Worm (Caenorhabditis elegans) whole organism, L2 larva: ENCODE measurements around the gene slc-36.1.

Experiments used
- C34F6.9 ChIP-seq: fragments of 150-350 bp; optimal IDR thresholded peaks from 2 replicates; lab custom pipeline; 2014; ENCODE audit warnings: missing biosample characterization, missing genetic modification characterization
- F13H6.1 ChIP-seq: sonication (generic microtip); optimal IDR thresholded peaks from 2 replicates; lab custom pipeline; 2016; ENCODE audit warnings: missing genetic modification characterization, missing compliant biosample characterization
- R02D3.7 ChIP-seq: fragments of 150-350 bp; optimal IDR thresholded peaks from 2 replicates; lab custom pipeline; 2014; ENCODE audit warnings: missing biosample characterization, missing genetic modification characterization
- Y55F3AM.14 ChIP-seq: fragments of 200-800 bp; sonication (Bioruptor generic); optimal IDR thresholded peaks from 2 replicates; lab custom pipeline; 2018; ENCODE audit warnings: mild to moderate bottlenecking, missing genetic modification characterization, missing compliant biosample characterization
- ZK546.5 ChIP-seq: sonication (generic microtip); optimal IDR thresholded peaks from 2 replicates; lab custom pipeline; 2017; ENCODE audit warnings: missing biosample characterization, missing genetic modification characterization
- alr-1 ChIP-seq: fragments of 150-350 bp; optimal IDR thresholded peaks from 2 replicates; lab custom pipeline; 2014; ENCODE audit warnings: missing biosample characterization, missing genetic modification characterization
- ama-1 ChIP-seq: fragments of 150-350 bp; optimal IDR thresholded peaks from 2 replicates; lab custom pipeline; 2018; ENCODE audit warnings: inconsistent platforms
- crh-2 ChIP-seq: sonication (generic microtip); optimal IDR thresholded peaks from 2 replicates; lab custom pipeline; 2017; ENCODE audit warnings: missing biosample characterization, missing genetic modification characterization
- dmd-4 ChIP-seq: sonication (generic microtip); optimal IDR thresholded peaks from 2 replicates; lab custom pipeline; 2017; ENCODE audit warnings: missing biosample characterization, missing genetic modification characterization
- egl-27 ChIP-seq: sonication (generic microtip); optimal IDR thresholded peaks from 3 replicates; lab custom pipeline; 2017; ENCODE audit warnings: missing biosample characterization, missing genetic modification reagents, missing genetic modification characterization
- elt-1 ChIP-seq: fragments of 150-350 bp; optimal IDR thresholded peaks from 2 replicates; lab custom pipeline; 2014; ENCODE audit warnings: missing biosample characterization, missing genetic modification characterization
- elt-3 ChIP-seq: sonication (generic microtip); optimal IDR thresholded peaks from 2 replicates; lab custom pipeline; 2017; ENCODE audit warnings: missing biosample characterization, missing genetic modification characterization
- fos-1 ChIP-seq: fragments of 150-350 bp; optimal IDR thresholded peaks from 2 replicates; lab custom pipeline; 2014; ENCODE audit warnings: missing biosample characterization, missing genetic modification characterization
- lin-11 ChIP-seq: fragments of 150-350 bp; sonication (generic microtip); optimal IDR thresholded peaks from 2 replicates; lab custom pipeline; 2014; ENCODE audit warnings: missing biosample characterization, missing genetic modification characterization, inconsistent platforms, mixed read lengths
- lin-13 ChIP-seq: fragments of 150-350 bp; optimal IDR thresholded peaks from 2 replicates; lab custom pipeline; 2014; ENCODE audit warnings: missing biosample characterization, missing genetic modification reagents, missing genetic modification characterization
- lin-39 ChIP-seq: fragments of 150-350 bp; optimal IDR thresholded peaks from 2 replicates; lab custom pipeline; 2014; ENCODE audit warnings: missing biosample characterization, missing genetic modification reagents, missing genetic modification characterization
- lsy-2 ChIP-seq, 2 experiments: fragments of 150-350 bp in 1 of 2; sonication (generic microtip) in 1 of 2; optimal IDR thresholded peaks; 2 replicates each; lab custom pipeline; 2014 to 2017; ENCODE audit warnings: missing biosample characterization in 2 of 2, missing genetic modification characterization in 2 of 2
- mab-5 ChIP-seq: fragments of 150-350 bp; optimal IDR thresholded peaks from 2 replicates; lab custom pipeline; 2014; ENCODE audit warnings: missing biosample characterization, missing genetic modification characterization
- mbf-1 ChIP-seq: sonication (generic microtip); optimal IDR thresholded peaks from 2 replicates; lab custom pipeline; 2017; ENCODE audit warnings: missing biosample characterization, missing genetic modification characterization
- mdl-1 ChIP-seq, 2 experiments: fragments of 150-350 bp in 1 of 2; sonication (generic microtip) in 1 of 2; optimal IDR thresholded peaks; 2 replicates each; lab custom pipeline; 2017; ENCODE audit warnings: missing biosample characterization in 2 of 2, missing genetic modification characterization in 2 of 2
- nhr-11 ChIP-seq: fragments of 150-350 bp; optimal IDR thresholded peaks from 2 replicates; lab custom pipeline; 2014; ENCODE audit warnings: missing biosample characterization, missing genetic modification characterization
- nhr-129 ChIP-seq: fragments of 150-350 bp; optimal IDR thresholded peaks from 2 replicates; lab custom pipeline; 2014; ENCODE audit warnings: missing biosample characterization, missing genetic modification characterization
- nhr-21 ChIP-seq: fragments of 150-350 bp; optimal IDR thresholded peaks from 2 replicates; lab custom pipeline; 2014; ENCODE audit warnings: missing biosample characterization, missing genetic modification characterization
- nhr-23 ChIP-seq: fragments of 150-350 bp; optimal IDR thresholded peaks from 2 replicates; lab custom pipeline; 2014; ENCODE audit warnings: missing biosample characterization, missing genetic modification reagents, missing genetic modification characterization
- nhr-25 ChIP-seq: fragments of 150-350 bp; sonication (generic microtip); optimal IDR thresholded peaks from 3 replicates; lab custom pipeline; 2014; ENCODE audit warnings: missing biosample characterization, missing genetic modification characterization
- nhr-6 ChIP-seq: fragments of 150-350 bp; optimal IDR thresholded peaks from 2 replicates; lab custom pipeline; 2014; ENCODE audit warnings: missing biosample characterization, missing genetic modification characterization
- sem-4 ChIP-seq: fragments of 150-350 bp; optimal IDR thresholded peaks from 2 replicates; lab custom pipeline; 2014; ENCODE audit warnings: missing biosample characterization, missing genetic modification reagents, missing genetic modification characterization
- skn-1 ChIP-seq: sonication (generic microtip); optimal IDR thresholded peaks from 2 replicates; lab custom pipeline; 2017; ENCODE audit warnings: missing biosample characterization, missing genetic modification characterization
- sma-9 ChIP-seq, 2 experiments: fragments of 150-350 bp in 1 of 2; sonication (generic microtip) in 1 of 2; optimal IDR thresholded peaks; 2 replicates each; lab custom pipeline; 2014 to 2016; ENCODE audit warnings: missing genetic modification characterization in 2 of 2, mild to moderate bottlenecking in 1 of 2, missing biosample characterization in 1 of 2, missing compliant biosample characterization in 1 of 2, missing genetic modification reagents in 1 of 2, moderate library complexity in 1 of 2
- snpc-4 ChIP-seq: fragments of 150-350 bp; optimal IDR thresholded peaks from 2 replicates; lab custom pipeline; 2014; ENCODE audit warnings: missing biosample characterization, missing genetic modification characterization
- unc-39 ChIP-seq: fragments of 150-350 bp; optimal IDR thresholded peaks from 2 replicates; lab custom pipeline; 2014; ENCODE audit warnings: missing biosample characterization, missing genetic modification characterization
- unc-55 ChIP-seq: fragments of 150-350 bp; sonication (generic microtip); optimal IDR thresholded peaks from 3 replicates; lab custom pipeline; 2014; ENCODE audit warnings: missing biosample characterization, missing genetic modification reagents, missing genetic modification characterization
- unc-62 ChIP-seq: fragments of 150-350 bp; optimal IDR thresholded peaks from 2 replicates; lab custom pipeline; 2014; ENCODE audit warnings: missing biosample characterization, missing genetic modification reagents, missing genetic modification characterization
- zag-1 ChIP-seq: fragments of 150-350 bp; optimal IDR thresholded peaks from 2 replicates; lab custom pipeline; 2014; ENCODE audit warnings: missing biosample characterization, missing genetic modification characterization
- ztf-1 ChIP-seq: fragments of 200-800 bp; sonication (Bioruptor generic); conservative IDR thresholded peaks from 2 replicates; pipeline ENCODE4 v1.3.6; 2022; ENCODE audit warnings: missing genetic modification characterization, missing compliant biosample characterization
- ztf-11 ChIP-seq: sonication (generic microtip); optimal IDR thresholded peaks from 2 replicates; lab custom pipeline; 2017; ENCODE audit warnings: missing biosample characterization, missing genetic modification characterization
- ztf-4 ChIP-seq: fragments of 150-350 bp; optimal IDR thresholded peaks from 2 replicates; lab custom pipeline; 2014; ENCODE audit warnings: missing biosample characterization, missing genetic modification characterization

slc-36.1 gene

DNA sequence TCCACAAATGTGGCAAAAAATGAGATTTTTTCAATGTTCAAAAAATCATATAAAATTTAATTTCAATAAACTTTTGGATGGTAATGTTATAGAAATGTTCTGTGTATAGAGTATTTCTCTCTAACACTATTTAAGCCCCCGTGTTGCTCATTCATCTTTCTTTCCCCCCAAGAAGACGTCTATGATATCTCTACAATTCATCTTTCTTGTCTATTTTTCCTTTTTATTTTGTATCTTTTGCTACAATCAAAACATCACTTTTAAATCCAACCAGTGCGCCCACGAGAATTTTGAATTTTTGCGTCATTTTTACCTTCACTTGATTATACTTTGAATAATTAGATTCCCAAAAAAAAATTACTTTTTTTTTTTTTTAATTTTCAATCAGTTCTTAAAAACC lies 34.5 kb upstream of the slc-36.1 start:
- TF ChIP-seq mab-5 (tag; lab: Kevin White, UChicago) (peak; percentile 19), elt-1 (tag; lab: Kevin White, UChicago) (no peak), sma-9 (GFP tag; optimal IDR thresholded peaks at IDR 0.05; lab: Kevin White, UChicago) (peak; percentile 12), sma-9 (tag; optimal IDR thresholded peaks at IDR 0.05; lab: Kevin White, UChicago) (no peak), unc-55 (GFP tag; lab: Kevin White, UChicago) (peak; percentile 69), zag-1 (tag; lab: Kevin White, UChicago) (no peak)

ce11 chrIII:13275784-13276183 lies 31.5 kb upstream of the slc-36.1 start:
- TF ChIP-seq skn-1 (tag; lab: Kevin White, UChicago) (peak; percentile 38), lsy-2 (tag; optimal IDR thresholded peaks at IDR 0.05; lab: Kevin White, UChicago) (peak; percentile 4 to 76), lin-39 (tag; lab: Kevin White, UChicago) (no peak), ztf-1 (GFP tag; lab: Robert Waterston, UW) (0 out of 2 replicates have a peak, but pooled peaks have one; percentile 74), zag-1 (tag; lab: Kevin White, UChicago) (peak; percentile 86), alr-1 (tag; lab: Kevin White, UChicago) (no peak), sma-9 (GFP tag; optimal IDR thresholded peaks at IDR 0.05; lab: Kevin White, UChicago) (peak; percentile 85), sma-9 (tag; optimal IDR thresholded peaks at IDR 0.05; lab: Kevin White, UChicago) (no peak), unc-39 (tag; lab: Kevin White, UChicago) (no peak), F13H6.1 (tag; lab: Kevin White, UChicago) (peak; percentile 88), nhr-21 (peak; percentile 9), lin-11 (tag; lab: Kevin White, UChicago) (peak; percentile 2), mdl-1 (tag; optimal IDR thresholded peaks at IDR 0.05; lab: Kevin White, UChicago) (peak; percentile 63 to 67), ztf-4 (peak; percentile 17), nhr-25 (tag; lab: Kevin White, UChicago) (no peak), nhr-129 (peak; percentile 84), crh-2 (tag; lab: Kevin White, UChicago) (peak; percentile 83), dmd-4 (tag; lab: Kevin White, UChicago) (no peak), sem-4 (tag; lab: Kevin White, UChicago) (peak; percentile 74), nhr-6 (tag; lab: Kevin White, UChicago) (peak; percentile 53), egl-27 (peak; percentile 47), ama-1 (no peak), elt-1 (tag; lab: Kevin White, UChicago) (no peak), nhr-11 (tag; lab: Kevin White, UChicago) (no peak), unc-55 (GFP tag; lab: Kevin White, UChicago) (peak; percentile 88), lin-13 (GFP tag; lab: Kevin White, UChicago) (peak; percentile 42), ZK546.5 (tag; lab: Kevin White, UChicago) (peak; percentile 2), mbf-1 (no peak), Y55F3AM.14 (peak; percentile 74), unc-62 (GFP tag; lab: Kevin White, UChicago) (no peak), R02D3.7 (tag; lab: Kevin White, UChicago) (no peak), ztf-11 (tag; lab: Kevin White, UChicago) (no peak), snpc-4 (tag; lab: Kevin White, UChicago) (peak; percentile 35), C34F6.9 (tag; lab: Kevin White, UChicago) (peak; percentile 89), fos-1 (tag; lab: Kevin White, UChicago) (peak; percentile 69), mab-5 (tag; lab: Kevin White, UChicago) (peak; percentile 58), elt-3 (no peak), nhr-23 (tag; lab: Kevin White, UChicago) (no peak)
- TF ChIP-seq, all 48 proteins: peak for 23

- no peak for TF ChIP-seq sem-4 (tag; lab: Kevin White, UChicago)
Observed at ce11 chrIII:13276958-13277357, 30.3 kb upstream of the slc-36.1 start, which contains the start of gene unc-64. TSS of gene unc-64 (plus strand) at chrIII:13277258.
